Worm (Caenorhabditis elegans) whole organism, mixed stage, embryonic: ENCODE measurements around the gene inft-2.

Source experiments
- ces-1 ChIP-seq: fragments of 150-350 bp; optimal IDR thresholded peaks from 2 replicates; lab custom pipeline; 2014; ENCODE audit warnings: missing biosample characterization, missing genetic modification reagents, missing genetic modification characterization
- elt-3 ChIP-seq: fragments of 150-350 bp; optimal IDR thresholded peaks from 2 replicates; lab custom pipeline; 2014; ENCODE audit warnings: missing biosample characterization, missing genetic modification characterization
- mab-5 ChIP-seq: fragments of 150-350 bp; optimal IDR thresholded peaks from 2 replicates; lab custom pipeline; 2014; ENCODE audit warnings: missing biosample characterization, missing genetic modification characterization
- nhr-76 ChIP-seq: sonication (generic microtip); optimal IDR thresholded peaks from 2 replicates; lab custom pipeline; 2017; ENCODE audit warnings: missing biosample characterization, missing genetic modification characterization
- snpc-4 ChIP-seq: fragments of 150-350 bp; optimal IDR thresholded peaks from 2 replicates; lab custom pipeline; 2014; ENCODE audit warnings: missing biosample characterization, missing genetic modification characterization
- unc-39 ChIP-seq: fragments of 150-350 bp; optimal IDR thresholded peaks from 2 replicates; lab custom pipeline; 2014; ENCODE audit warnings: missing biosample characterization, missing genetic modification characterization

ce11 chrV:13011904-13012303 is 9.8 kb downstream of the inft-2 start:
- TF ChIP-seq unc-39 (tag; lab: Kevin White, UChicago) (no peak), elt-3 (tag; lab: Kevin White, UChicago) (no peak), nhr-76 (no peak), mab-5 (tag; lab: Kevin White, UChicago) (no peak), ces-1 (GFP tag; lab: Kevin White, UChicago) (no peak), snpc-4 (tag; lab: Kevin White, UChicago) (no peak)
